Fruit fly (Drosophila melanogaster) whole organism, pupa: ENCODE measurements around the gene LManVI.

Experiments
- CG13204 ChIP-seq: fragments of 200-800 bp; sonication (Bioruptor generic); optimal IDR thresholded peaks from 2 replicates; lab custom pipeline; 2018; ENCODE audit warnings: missing biosample characterization, mild to moderate bottlenecking, missing genetic modification characterization, moderate library complexity
- CG8159 ChIP-seq: fragments of 200-800 bp; sonication (Bioruptor generic); optimal IDR thresholded peaks from 3 replicates; lab custom pipeline; 2018; ENCODE audit warnings: missing biosample characterization, mild to moderate bottlenecking, missing genetic modification characterization, moderate library complexity

- no peak for TF ChIP-seq CG8159 (tag; lab: Kevin White, UChicago)
- TF ChIP-seq CG13204 (GFP tag; lab: Kevin White, UChicago) = peak; percentile 93
These were observed 44.3 kb upstream of the LManVI start, which contains the start of gene SoxN for dm6 chr2L:8825222-8825869.
